Worm (Caenorhabditis elegans): Measurements from ENCODE around the gene srz-37.

Gene srz-37

DNA sequence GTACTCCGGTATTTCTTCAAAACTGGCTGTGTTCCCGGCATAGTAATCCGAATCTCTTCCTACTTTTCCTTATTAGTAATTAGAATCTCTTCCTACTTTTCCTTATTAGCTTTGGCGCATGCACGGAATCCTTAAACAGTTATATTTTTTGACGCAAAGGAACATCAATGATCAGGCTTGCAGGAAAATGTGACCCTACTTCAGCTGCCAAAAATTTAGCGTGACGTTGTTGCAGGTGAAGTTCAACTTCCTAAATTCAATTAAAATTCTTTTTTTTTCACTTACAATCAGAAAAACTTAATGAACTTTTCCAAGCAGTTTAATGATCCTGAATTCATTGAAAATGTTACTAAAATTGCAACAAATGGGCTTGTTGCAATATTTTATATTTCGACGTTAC is 11.7 kb upstream of the srz-37 start, which contains the start of gene srz-79:
srz-79 (plus strand) TSS at position 301 of the 400 bp plus-strand sequence.
- TF ChIP-seq dpl-1 (GFP tag; optimal IDR thresholded peaks at IDR 0.05) (no peak), Y56A3A.18 (GFP tag; IDR thresholded peaks at IDR 0.05) (no peak), nhr-27 (tag; optimal IDR thresholded peaks at IDR 0.05) (no peak), Y53G8AR.9 (GFP tag; conservative IDR thresholded peaks at IDR 0.05) (no peak), chd-7 (tag; optimal IDR thresholded peaks at IDR 0.05) (no peak), ztf-3 (GFP tag; optimal IDR thresholded peaks at IDR 0.05) (no peak), egl-18 (GFP tag; IDR thresholded peaks at IDR 0.05) (no peak), atf-7 (tag; optimal IDR thresholded peaks at IDR 0.05) (no peak), lin-35 (GFP tag; optimal IDR thresholded peaks at IDR 0.05) (no peak), Y67H2A.10 (GFP tag; conservative IDR thresholded peaks at IDR 0.05) (no peak)

DNA sequence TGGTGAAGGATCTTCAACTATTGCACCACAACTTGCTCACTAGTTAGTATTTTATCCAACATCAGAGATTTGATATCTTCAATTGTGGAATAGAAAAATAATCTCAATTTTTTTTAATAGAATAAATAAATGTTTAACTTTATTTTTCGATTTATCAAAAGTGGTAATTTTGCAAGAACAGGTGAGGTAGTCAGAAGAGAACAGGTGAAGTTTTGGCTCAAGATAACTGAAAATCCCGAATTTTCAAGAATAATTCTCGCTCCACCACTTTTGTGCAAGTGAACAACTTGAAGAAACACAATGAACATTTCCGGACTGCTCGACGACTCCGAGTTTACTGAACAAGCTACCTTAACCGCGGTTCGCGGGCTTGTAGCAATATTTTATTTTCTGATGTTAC is 9.8 kb upstream of the srz-37 start, which contains the start of gene srz-78:
srz-78 (plus strand) TSS at position 301 of the 400 bp plus-strand sequence.
- TF ChIP-seq sdz-38 (tag; optimal IDR thresholded peaks at IDR 0.05) = no peak

DNA sequence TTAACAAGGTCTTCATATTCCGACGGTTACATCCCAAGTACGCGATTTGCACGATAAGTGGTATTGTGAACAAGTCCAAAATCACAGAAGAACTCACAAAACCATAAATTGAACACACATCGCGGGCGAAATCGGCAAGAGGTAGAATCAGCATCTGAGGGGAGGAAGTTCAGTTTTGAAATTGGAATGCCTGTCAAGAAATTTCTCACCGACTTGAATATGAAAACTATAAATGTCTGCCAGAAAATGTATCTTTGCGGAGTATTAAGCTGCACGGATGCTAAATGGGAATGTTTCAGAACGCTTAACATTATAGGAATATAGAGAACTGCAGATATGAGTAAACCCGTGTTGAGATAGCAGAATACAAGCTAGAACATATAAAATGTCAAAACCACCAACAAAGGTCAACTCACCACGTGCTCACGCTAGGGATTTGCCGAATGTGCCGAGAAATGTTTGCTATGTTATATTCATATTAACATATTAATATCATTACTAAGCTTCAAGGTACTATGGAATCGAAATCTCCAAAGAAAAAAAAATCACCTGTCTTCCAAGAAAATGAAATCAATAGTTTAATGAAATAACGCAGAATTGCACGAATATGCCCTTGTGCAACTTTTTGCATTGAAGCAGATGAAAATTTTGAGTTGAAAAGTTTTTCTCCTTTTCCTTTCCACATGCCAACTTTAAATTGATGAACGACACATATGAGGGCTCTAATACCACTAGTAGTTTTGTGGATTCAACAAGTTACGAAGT is 717 bp upstream of the srz-37 start, which contains the start of gene srz-82:
srz-82 (plus strand) TSS at position 701 of the 765 bp plus-strand sequence.
- TF ChIP-seq B0035.1 (tag; optimal IDR thresholded peaks at IDR 0.05) = no peak
- no peak for TF ChIP-seq F39B2.1 (GFP tag; IDR thresholded peaks at IDR 0.05)
- TF ChIP-seq fkh-3 (tag; optimal IDR thresholded peaks at IDR 0.05) = no peak
- no peak for TF ChIP-seq ztf-18 (tag; optimal IDR thresholded peaks at IDR 0.05)
- TF ChIP-seq dpff-1 (tag; optimal IDR thresholded peaks at IDR 0.05) = no peak
- no peak for TF ChIP-seq Y53G8AR.9 (GFP tag; conservative IDR thresholded peaks at IDR 0.05)
- no peak for TF ChIP-seq F57C9.4 (tag; optimal IDR thresholded peaks at IDR 0.05)
- no peak for TF ChIP-seq pha-4 (tag; optimal IDR thresholded peaks at IDR 0.05)
- no peak for TF ChIP-seq lag-1 (GFP tag; IDR thresholded peaks at IDR 0.05)
- TF ChIP-seq mcd-1 (GFP tag; IDR thresholded peaks at IDR 0.05) = no peak
- no peak for TF ChIP-seq repo-1 (tag; optimal IDR thresholded peaks at IDR 0.05)
- no peak for TF ChIP-seq Y95B8A.8 (GFP tag; IDR thresholded peaks at IDR 0.05)

DNA sequence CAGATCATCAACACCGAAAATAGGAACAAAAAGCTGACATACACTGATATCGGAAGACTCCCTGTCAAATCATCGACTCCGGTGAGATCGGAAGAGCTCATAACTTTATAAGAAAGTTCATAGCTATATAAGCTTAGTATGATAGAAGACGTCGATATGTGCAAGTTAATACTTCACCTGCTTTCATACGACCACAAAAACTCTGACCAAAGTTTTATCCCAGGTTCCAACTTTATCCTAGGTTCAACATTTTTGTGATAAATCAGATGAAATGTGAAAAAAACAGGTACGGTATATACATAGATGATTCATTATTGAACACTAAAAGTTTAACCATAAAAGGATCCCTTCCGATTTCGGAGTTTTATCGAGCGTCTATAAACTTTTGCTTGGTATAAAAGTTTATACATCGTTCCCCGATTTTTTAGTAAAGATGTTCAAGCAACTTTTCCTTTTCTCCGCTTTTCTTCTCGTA is 2.7 kb downstream of the srz-37 start, which contains the start of the genes srz-70 and C09G12.5:
srz-70 (minus strand) TSS at position 101 of the 475 bp plus-strand sequence.
C09G12.5 (plus strand) TSS at position 425 of the 475 bp plus-strand sequence.
- TF ChIP-seq ceh-79 (tag; optimal IDR thresholded peaks at IDR 0.05) (no peak), aptf-2 (GFP tag; conservative IDR thresholded peaks at IDR 0.05) (no peak), ztf-25 (GFP tag; IDR thresholded peaks at IDR 0.05) (no peak), K11D2.4 (GFP tag; IDR thresholded peaks at IDR 0.05) (no peak), nhr-179 (tag; optimal IDR thresholded peaks at IDR 0.05) (no peak), F52B5.7 (tag; optimal IDR thresholded peaks at IDR 0.05) (no peak), Y79H2A.3 (GFP tag; conservative IDR thresholded peaks at IDR 0.05) (no peak)

DNA sequence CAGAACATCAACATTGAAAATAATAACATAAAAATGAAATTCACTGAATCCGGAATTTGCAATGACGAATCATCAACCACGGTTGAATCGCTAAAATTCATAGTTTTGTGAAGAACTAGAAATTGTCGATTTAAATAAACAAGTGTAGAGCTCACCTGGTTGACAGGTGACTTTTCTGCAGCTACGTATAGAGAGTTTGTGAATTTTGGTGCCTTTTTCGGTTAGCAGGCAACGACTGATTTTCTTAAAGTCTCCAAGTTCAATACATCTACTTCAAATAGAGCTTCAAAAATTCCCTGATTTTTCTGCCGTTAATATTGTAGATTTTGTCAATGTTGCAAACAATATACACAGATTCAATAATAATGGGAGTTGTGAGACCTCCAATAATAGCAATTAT is 4.5 kb downstream of the srz-37 start, which contains the start of gene srz-69:
srz-69 (minus strand) TSS at position 101 of the 400 bp plus-strand sequence.
- TF ChIP-seq ztf-25 (GFP tag; IDR thresholded peaks at IDR 0.05) = no peak
- no peak for TF ChIP-seq C17E4.6 (GFP tag; IDR thresholded peaks at IDR 0.05)
- no peak for TF ChIP-seq Y53F4B.3 (GFP tag; IDR thresholded peaks at IDR 0.05)
- TF ChIP-seq nfya-1 (tag; optimal IDR thresholded peaks at IDR 0.05; ENCODE audit: borderline replicate concordance, insufficient read depth) = no peak
- TF ChIP-seq ztf-26 (tag; optimal IDR thresholded peaks at IDR 0.05) = no peak
- TF ChIP-seq Y79H2A.3 (GFP tag; conservative IDR thresholded peaks at IDR 0.05) = no peak
- no peak for TF ChIP-seq T26A5.8 (tag; optimal IDR thresholded peaks at IDR 0.05)
- no peak for TF ChIP-seq ceh-40 (GFP tag; IDR thresholded peaks at IDR 0.05)
- TF ChIP-seq hmg-20 (GFP tag; IDR thresholded peaks at IDR 0.05) = no peak
- no peak for TF ChIP-seq pha-4 (tag; optimal IDR thresholded peaks at IDR 0.05)
- TF ChIP-seq bed-1 (GFP tag; IDR thresholded peaks at IDR 0.05) = no peak
- no peak for TF ChIP-seq nfyb-1 (GFP tag; IDR thresholded peaks at IDR 0.05)
- no peak for TF ChIP-seq ama-1 (optimal IDR thresholded peaks at IDR 0.05)
- TF ChIP-seq ama-1 (GFP tag; optimal IDR thresholded peaks at IDR 0.05) = no peak
- no peak for TF ChIP-seq snpc-1.3 (tag; optimal IDR thresholded peaks at IDR 0.05; ENCODE audit: insufficient read depth)
- TF ChIP-seq ceh-79 (tag; optimal IDR thresholded peaks at IDR 0.05) = no peak
- TF ChIP-seq unc-62 (GFP tag; optimal IDR thresholded peaks at IDR 0.05) = no peak
